Worm (Caenorhabditis elegans) whole organism, mixed stage, embryonic: Measurements from ENCODE around the gene ifa-1.

Source experiments
- M03D4.4 ChIP-seq: sonication (generic microtip); optimal IDR thresholded peaks from 2 replicates; lab custom pipeline; 2017; ENCODE audit warnings: mild to moderate bottlenecking, missing genetic modification characterization, missing compliant biosample characterization
- bed-3 ChIP-seq: fragments of 200-800 bp; sonication (Bioruptor generic); optimal IDR thresholded peaks from 3 replicates; lab custom pipeline; 2018; ENCODE audit warnings: mild to moderate bottlenecking, missing genetic modification characterization, moderate library complexity, missing compliant biosample characterization
- blmp-1 ChIP-seq: fragments of 150-350 bp; optimal IDR thresholded peaks from 2 replicates; lab custom pipeline; 2014; ENCODE audit warnings: missing biosample characterization, missing genetic modification characterization
- ceh-39 ChIP-seq: fragments of 150-350 bp; optimal IDR thresholded peaks from 2 replicates; lab custom pipeline; 2014; ENCODE audit warnings: missing biosample characterization, missing genetic modification characterization
- ceh-43 ChIP-seq: fragments of 200-800 bp; sonication (Bioruptor generic); optimal IDR thresholded peaks from 2 replicates; lab custom pipeline; 2018; ENCODE audit warnings: mild to moderate bottlenecking, missing genetic modification characterization, moderate library complexity, missing compliant biosample characterization
- ceh-83 ChIP-seq: fragments of 200-800 bp; sonication (Bioruptor generic); optimal IDR thresholded peaks from 2 replicates; lab custom pipeline; 2018; ENCODE audit warnings: mild to moderate bottlenecking, missing genetic modification characterization, missing compliant biosample characterization
- ces-1 ChIP-seq: fragments of 150-350 bp; optimal IDR thresholded peaks from 2 replicates; lab custom pipeline; 2014; ENCODE audit warnings: missing biosample characterization, missing genetic modification reagents, missing genetic modification characterization
- cnd-1 ChIP-seq: fragments of 200-800 bp; sonication (Bioruptor generic); optimal IDR thresholded peaks from 2 replicates; lab custom pipeline; 2018; ENCODE audit warnings: mild to moderate bottlenecking, missing genetic modification characterization, missing compliant biosample characterization
- drap-1 ChIP-seq: fragments of 200-800 bp; sonication (Bioruptor generic); optimal IDR thresholded peaks from 3 replicates; lab custom pipeline; 2018; ENCODE audit warnings: mild to moderate bottlenecking, missing genetic modification characterization, missing compliant biosample characterization
- elt-1 ChIP-seq: sonication (generic microtip); optimal IDR thresholded peaks from 2 replicates; lab custom pipeline; 2017; ENCODE audit warnings: missing genetic modification characterization, mild to moderate bottlenecking, missing compliant biosample characterization, antibody characterized with exemption, moderate library complexity, borderline replicate concordance; ENCODE audit not compliant: insufficient read depth
- elt-3 ChIP-seq: fragments of 150-350 bp; optimal IDR thresholded peaks from 2 replicates; lab custom pipeline; 2014; ENCODE audit warnings: missing biosample characterization, missing genetic modification characterization
- flh-1 ChIP-seq: fragments of 200-800 bp; sonication (Bioruptor generic); optimal IDR thresholded peaks from 2 replicates; lab custom pipeline; 2018; ENCODE audit warnings: mild to moderate bottlenecking, missing genetic modification characterization, moderate library complexity, missing compliant biosample characterization
- ham-2 ChIP-seq: fragments of 200-800 bp; sonication (Bioruptor generic); optimal IDR thresholded peaks from 2 replicates; lab custom pipeline; 2018; ENCODE audit warnings: mild to moderate bottlenecking, missing genetic modification characterization, missing compliant biosample characterization
- hlh-1 ChIP-seq: fragments of 150-350 bp; optimal IDR thresholded peaks from 2 replicates; lab custom pipeline; 2014; ENCODE audit warnings: missing biosample characterization, missing genetic modification reagents, missing genetic modification characterization
- lin-13 ChIP-seq: fragments of 150-350 bp; optimal IDR thresholded peaks from 2 replicates; lab custom pipeline; 2014; ENCODE audit warnings: missing biosample characterization, missing genetic modification characterization
- lin-32 ChIP-seq: fragments of 200-800 bp; sonication (Bioruptor generic); optimal IDR thresholded peaks from 2 replicates; lab custom pipeline; 2018; ENCODE audit warnings: mild to moderate bottlenecking, missing genetic modification characterization, missing compliant biosample characterization
- lsy-2 ChIP-seq: fragments of 150-350 bp; optimal IDR thresholded peaks from 2 replicates; lab custom pipeline; 2014; ENCODE audit warnings: missing biosample characterization, missing genetic modification characterization
- mab-5 ChIP-seq: fragments of 150-350 bp; optimal IDR thresholded peaks from 2 replicates; lab custom pipeline; 2014; ENCODE audit warnings: missing biosample characterization, missing genetic modification characterization
- mep-1 ChIP-seq: fragments of 150-350 bp; optimal IDR thresholded peaks from 2 replicates; lab custom pipeline; 2017; ENCODE audit warnings: missing biosample characterization, missing genetic modification reagents, missing genetic modification characterization, inconsistent platforms
- mls-2 ChIP-seq: sonication (generic microtip); optimal IDR thresholded peaks from 2 replicates; lab custom pipeline; 2016; ENCODE audit warnings: mild to moderate bottlenecking, missing genetic modification characterization, moderate library complexity, missing compliant biosample characterization
- nhr-12 ChIP-seq: fragments of 150-350 bp; optimal IDR thresholded peaks from 2 replicates; lab custom pipeline; 2014; ENCODE audit warnings: missing biosample characterization, missing genetic modification characterization
- nhr-2 ChIP-seq: fragments of 150-350 bp; optimal IDR thresholded peaks from 2 replicates; lab custom pipeline; 2014; ENCODE audit warnings: missing biosample characterization, missing genetic modification characterization
- nhr-237 ChIP-seq: fragments of 150-350 bp; optimal IDR thresholded peaks from 2 replicates; lab custom pipeline; 2014; ENCODE audit warnings: missing biosample characterization, missing genetic modification characterization
- nhr-28 ChIP-seq: fragments of 150-350 bp; optimal IDR thresholded peaks from 2 replicates; lab custom pipeline; 2014; ENCODE audit warnings: missing biosample characterization, missing genetic modification characterization
- nhr-76 ChIP-seq: sonication (generic microtip); optimal IDR thresholded peaks from 2 replicates; lab custom pipeline; 2017; ENCODE audit warnings: missing biosample characterization, missing genetic modification characterization
- pha-4 ChIP-seq: fragments of 150-350 bp; optimal IDR thresholded peaks from 2 replicates; lab custom pipeline; 2018; ENCODE audit warnings: missing biosample characterization, missing genetic modification reagents, missing genetic modification characterization
- sem-2 ChIP-seq: fragments of 200-800 bp; sonication (Bioruptor generic); optimal IDR thresholded peaks from 2 replicates; lab custom pipeline; 2018; ENCODE audit warnings: mild to moderate bottlenecking, missing genetic modification characterization, missing compliant biosample characterization
- snpc-4 ChIP-seq: fragments of 150-350 bp; optimal IDR thresholded peaks from 2 replicates; lab custom pipeline; 2014; ENCODE audit warnings: missing biosample characterization, missing genetic modification characterization
- sptf-1 ChIP-seq: sonication (generic microtip); optimal IDR thresholded peaks from 2 replicates; lab custom pipeline; 2017; ENCODE audit warnings: mild to moderate bottlenecking, missing genetic modification characterization, moderate library complexity, missing compliant biosample characterization
- tbx-8 ChIP-seq: fragments of 200-800 bp; sonication (Bioruptor generic); optimal IDR thresholded peaks from 2 replicates; lab custom pipeline; 2018; ENCODE audit warnings: mild to moderate bottlenecking, missing genetic modification characterization, moderate library complexity, missing compliant biosample characterization
- unc-120 ChIP-seq: sonication (generic microtip); optimal IDR thresholded peaks from 2 replicates; lab custom pipeline; 2017; ENCODE audit warnings: missing genetic modification characterization, missing compliant biosample characterization; ENCODE audit not compliant: poor library complexity, severe bottlenecking
- unc-39 ChIP-seq: fragments of 150-350 bp; optimal IDR thresholded peaks from 2 replicates; lab custom pipeline; 2014; ENCODE audit warnings: missing biosample characterization, missing genetic modification characterization
- unc-62 ChIP-seq: fragments of 150-350 bp; optimal IDR thresholded peaks from 2 replicates; lab custom pipeline; 2014; ENCODE audit warnings: missing biosample characterization, missing genetic modification reagents, missing genetic modification characterization
- zip-8 ChIP-seq: fragments of 150-350 bp; optimal IDR thresholded peaks from 2 replicates; lab custom pipeline; 2014; ENCODE audit warnings: missing biosample characterization, missing genetic modification characterization
- ztf-11 ChIP-seq: fragments of 150-350 bp; optimal IDR thresholded peaks from 2 replicates; lab custom pipeline; 2014; ENCODE audit warnings: missing biosample characterization, missing genetic modification characterization

ifa-1 gene

DNA sequence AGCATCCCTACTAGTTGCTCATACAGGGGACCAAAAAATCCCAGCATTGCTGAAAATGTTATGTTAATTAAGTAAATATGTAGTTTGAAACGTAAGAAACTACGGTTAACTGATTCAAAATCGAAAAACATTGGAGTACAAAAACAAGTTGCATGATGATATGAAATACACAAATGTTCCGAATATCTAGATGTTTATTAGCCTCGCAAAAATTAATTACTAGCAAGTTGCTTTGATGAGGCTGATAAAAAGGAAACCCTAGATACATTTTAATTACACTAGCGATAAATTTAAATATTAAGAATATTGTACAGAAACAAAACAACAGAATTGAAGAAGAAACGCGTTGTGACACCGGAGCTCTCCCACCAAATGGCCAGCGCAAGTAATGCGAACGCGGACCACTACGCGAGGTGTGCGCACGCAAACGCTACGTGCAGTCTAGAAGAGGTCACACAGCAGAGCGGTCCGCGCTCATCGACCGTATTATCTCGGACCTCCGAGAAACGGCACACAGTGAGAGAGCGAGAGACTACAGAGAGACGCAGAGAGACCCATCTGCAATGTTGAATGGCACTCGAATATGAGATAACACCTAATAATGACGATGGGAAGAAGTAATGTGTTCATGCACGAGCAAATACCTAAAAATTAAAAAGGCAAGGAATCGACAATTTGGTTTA lies 25.8 kb downstream of the ifa-1 start, which contains the start of gene inx-2:
Gene inx-2 (minus strand): TSS at position 51 of the 683 bp plus-strand sequence.
- TF ChIP-seq sptf-1 (tag; lab: Kevin White, UChicago), result no peak
- TF ChIP-seq nhr-12 (tag; lab: Kevin White, UChicago), result no peak
- no peak for TF ChIP-seq lsy-2 (tag; lab: Kevin White, UChicago)
- no peak for TF ChIP-seq flh-1 (GFP tag; lab: Kevin White, UChicago)
- TF ChIP-seq ztf-11 (tag; lab: Kevin White, UChicago), result peak; percentile 10
- no peak for TF ChIP-seq lin-13
- TF ChIP-seq mls-2, result peak; percentile 39
- peak; percentile 48 for TF ChIP-seq ceh-39
- TF ChIP-seq nhr-28, result no peak
- peak; percentile 78 for TF ChIP-seq nhr-2 (tag; lab: Kevin White, UChicago)
- TF ChIP-seq cnd-1, result peak; percentile 26
- no peak for TF ChIP-seq mab-5 (tag; lab: Kevin White, UChicago)
- no peak for TF ChIP-seq unc-120 (tag; lab: Kevin White, UChicago)
- peak; percentile 12 for TF ChIP-seq mep-1 (tag; lab: Kevin White, UChicago)
- TF ChIP-seq, all 35 proteins: peak for 6

DNA sequence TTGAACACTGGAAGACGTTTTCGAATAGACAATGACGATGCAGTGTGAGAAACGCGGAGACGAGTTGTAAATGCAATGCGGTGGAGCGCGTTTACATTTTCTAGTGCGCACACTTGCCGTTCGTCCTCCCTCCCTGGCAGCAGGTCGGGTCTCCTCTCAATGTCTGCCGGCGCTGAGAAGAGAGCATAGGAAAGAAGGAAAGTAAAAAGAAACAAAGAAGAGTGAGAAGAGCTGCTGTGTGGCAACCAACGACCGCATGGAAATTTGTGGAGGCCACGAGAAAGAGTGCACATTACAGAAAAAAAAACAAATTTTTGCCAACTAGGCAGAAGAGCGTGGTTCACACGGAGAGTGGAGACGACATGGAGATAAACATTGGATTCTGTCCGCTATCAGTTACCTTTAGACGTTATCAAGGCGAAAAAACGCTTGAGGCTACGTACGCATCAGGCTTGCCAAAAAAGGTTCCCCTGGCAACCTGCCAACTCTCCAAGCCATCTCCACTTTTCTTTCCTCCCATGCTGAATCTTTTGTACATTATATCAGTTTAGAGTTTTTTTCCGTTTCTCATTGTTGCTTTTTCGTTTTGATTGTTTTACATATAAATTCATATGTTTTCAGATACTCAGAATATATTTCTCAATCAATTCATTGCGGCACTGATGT lies 28.8 kb downstream of the ifa-1 start, which contains the start of the genes snrp-40.1 and F08G12.3:
Gene snrp-40.1 (minus strand): TSS at position 143 of the 666 bp plus-strand sequence.
Gene F08G12.3 (plus strand): TSS at position 616 of the 666 bp plus-strand sequence.
- TF ChIP-seq elt-1 (no peak), blmp-1 (tag; lab: Kevin White, UChicago) (no peak), drap-1 (peak; percentile 56), ham-2 (GFP tag; lab: Kevin White, UChicago) (no peak), pha-4 (tag; lab: Kevin White, UChicago) (peak; percentile 52), zip-8 (tag; lab: Kevin White, UChicago) (no peak), nhr-76 (no peak), nhr-2 (tag; lab: Kevin White, UChicago) (no peak), ceh-43 (GFP tag; lab: Kevin White, UChicago) (no peak), unc-62 (peak; percentile 13), unc-39 (tag; lab: Kevin White, UChicago) (peak; percentile 15), sem-2 (no peak), flh-1 (GFP tag; lab: Kevin White, UChicago) (no peak), ztf-11 (tag; lab: Kevin White, UChicago) (peak; percentile 49), nhr-28 (no peak), tbx-8 (GFP tag; lab: Kevin White, UChicago) (no peak), hlh-1 (tag; lab: Kevin White, UChicago) (peak; percentile 73), ces-1 (GFP tag; lab: Kevin White, UChicago) (peak; percentile 46), unc-120 (tag; lab: Kevin White, UChicago) (peak; percentile 15), ceh-83 (GFP tag; lab: Kevin White, UChicago) (no peak), elt-3 (tag; lab: Kevin White, UChicago) (no peak), nhr-12 (tag; lab: Kevin White, UChicago) (no peak), ceh-39 (no peak), mls-2 (peak; percentile 48), M03D4.4 (tag; lab: Kevin White, UChicago) (peak; percentile 72), sptf-1 (tag; lab: Kevin White, UChicago) (peak; percentile 66), snpc-4 (tag; lab: Kevin White, UChicago) (no peak), lsy-2 (tag; lab: Kevin White, UChicago) (peak; percentile 48), cnd-1 (peak; percentile 29), nhr-237 (tag; lab: Kevin White, UChicago) (no peak), lin-13 (no peak), mep-1 (tag; lab: Kevin White, UChicago) (peak; percentile 35), mab-5 (tag; lab: Kevin White, UChicago) (no peak), bed-3 (GFP tag; lab: Kevin White, UChicago) (no peak), lin-32 (GFP tag; lab: Kevin White, UChicago) (no peak)
